Worm (Caenorhabditis elegans) whole organism, L4/young adult: ENCODE measurements around the gene Y25C1A.6.

ENCODE experiments used
- W03F9.2 ChIP-seq: fragments of 150-350 bp; optimal IDR thresholded peaks from 2 replicates; lab custom pipeline; 2014; ENCODE audit warnings: missing biosample characterization, missing genetic modification characterization
- dao-5 ChIP-seq: sonication (generic microtip); optimal IDR thresholded peaks from 2 replicates; lab custom pipeline; 2016; ENCODE audit warnings: missing genotype, missing genetic modification characterization, moderate library complexity, missing compliant biosample characterization
- him-1 ChIP-seq: sonication (generic microtip); optimal IDR thresholded peaks from 2 replicates; lab custom pipeline; 2016; ENCODE audit warnings: missing genotype, missing genetic modification reagents, missing genetic modification characterization, missing compliant biosample characterization

- TF ChIP-seq him-1 (tag; lab: Kevin White, UChicago) (no peak), W03F9.2 (tag; lab: Kevin White, UChicago) (no peak), dao-5 (tag; lab: Kevin White, UChicago) (no peak)
These were observed 2.5 kb downstream of the Y25C1A.6 start for ce11 chrII:3063366-3063765.
